Fruit fly (Drosophila melanogaster): Measurements from ENCODE around the gene SsRbeta.

The SsRbeta gene

DNA sequence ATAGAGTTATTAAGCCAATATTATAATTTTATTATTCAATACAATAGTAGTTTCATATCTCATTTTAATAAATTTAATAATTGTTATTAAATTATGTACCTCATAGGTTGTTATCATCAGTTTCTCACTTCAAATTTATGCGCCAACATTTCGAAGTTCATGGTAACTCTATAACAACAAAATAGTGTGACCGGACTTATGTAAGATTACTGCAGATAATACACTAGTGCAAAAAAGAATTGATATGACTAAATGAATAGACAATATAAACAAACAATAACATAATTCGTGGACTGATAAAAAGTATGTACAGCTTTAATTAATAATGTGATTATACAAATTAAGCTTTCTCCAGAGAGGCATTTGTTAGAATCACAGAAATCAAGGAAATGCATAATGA is 7.6 kb upstream of the SsRbeta start, which contains the start of gene Strump:
Gene Strump (plus strand): TSS at position 212 of the 400 bp plus-strand sequence.
- TF ChIP-seq Hr39 (GFP tag; optimal IDR thresholded peaks at IDR 0.05) = no peak
- TF ChIP-seq OdsH (GFP tag; optimal IDR thresholded peaks at IDR 0.05) = no peak
- TF ChIP-seq Smox (GFP tag; optimal IDR thresholded peaks at IDR 0.05) = no peak
- no peak for TF ChIP-seq CG32006 (GFP tag; optimal IDR thresholded peaks at IDR 0.05)
- TF ChIP-seq Gug (GFP tag; IDR thresholded peaks at IDR 0.05) = no peak
- no peak for TF ChIP-seq Lpt (GFP tag; optimal IDR thresholded peaks at IDR 0.05)
- TF ChIP-seq Sox15 (GFP tag; optimal IDR thresholded peaks at IDR 0.05) = no peak

DNA sequence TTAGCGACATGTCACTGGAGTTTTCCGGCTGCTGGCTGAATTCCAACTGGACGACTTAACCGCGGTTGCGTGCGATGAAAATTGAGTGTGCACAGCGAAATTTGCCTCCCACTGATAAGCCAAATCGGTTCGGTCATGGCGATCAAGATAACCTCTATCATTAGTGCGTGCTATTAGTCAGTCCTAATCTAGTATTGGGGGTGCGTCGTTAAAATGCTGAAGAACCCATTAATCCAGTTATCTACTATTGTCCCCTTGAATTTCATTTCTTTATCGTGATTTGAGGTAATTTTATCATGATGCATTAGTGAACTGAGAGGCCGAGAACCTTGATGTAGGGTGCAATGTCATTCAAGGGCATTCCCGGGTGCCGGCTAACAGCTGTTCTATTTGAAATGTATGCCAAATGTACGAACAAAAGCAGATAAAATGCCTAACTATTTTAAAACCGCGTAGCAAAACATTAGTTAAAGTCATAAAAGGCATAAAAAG is 890 bp upstream of the SsRbeta start, which contains the start of gene Pgm1:
Gene Pgm1 (minus strand): TSS at position 51 of the 492 bp plus-strand sequence.
- TF ChIP-seq Blimp-1 (GFP tag; optimal IDR thresholded peaks at IDR 0.05) = peak; percentile 71
- TF ChIP-seq OdsH (GFP tag; optimal IDR thresholded peaks at IDR 0.05) = peak; percentile 93
- TF ChIP-seq CG7368 (GFP tag; optimal IDR thresholded peaks at IDR 0.05) = peak; percentile 96
- peak; percentile 78 for TF ChIP-seq CG10631 (GFP tag; optimal IDR thresholded peaks at IDR 0.05)
- peak; percentile 83 for TF ChIP-seq Ets96B (tag; optimal IDR thresholded peaks at IDR 0.05)
- TF ChIP-seq fd59A (GFP tag; optimal IDR thresholded peaks at IDR 0.05) = peak; percentile 78
- TF ChIP-seq CG6854 (GFP tag; optimal IDR thresholded peaks at IDR 0.05) = peak; percentile 87
- no peak for TF ChIP-seq CG1621 (tag; optimal IDR thresholded peaks at IDR 0.05)
- peak; percentile 86 for TF ChIP-seq CG8319 (GFP tag; optimal IDR thresholded peaks at IDR 0.05)
- peak; percentile 83 for TF ChIP-seq CG6808 (GFP tag; optimal IDR thresholded peaks at IDR 0.05)
- TF ChIP-seq CG4318 (GFP tag; optimal IDR thresholded peaks at IDR 0.05) = no peak
- peak; percentile 99 for TF ChIP-seq svp (GFP tag)
- TF ChIP-seq Gug (GFP tag; IDR thresholded peaks at IDR 0.05) = no peak; the same call in none of the 2 replicates
- peak; percentile 93 for TF ChIP-seq vri (GFP tag; optimal IDR thresholded peaks at IDR 0.05)
- TF ChIP-seq fd85E (GFP tag; optimal IDR thresholded peaks at IDR 0.05) = no peak
- TF ChIP-seq CG6792 (GFP tag; optimal IDR thresholded peaks at IDR 0.05) = peak; percentile 92
- TF ChIP-seq CG31627 (GFP tag; optimal IDR thresholded peaks at IDR 0.05) = peak; percentile 96
- TF ChIP-seq net (GFP tag; optimal IDR thresholded peaks at IDR 0.05) = no peak
- TF ChIP-seq CG11294 (GFP tag; IDR thresholded peaks at IDR 0.05) = peak; percentile 66; the same call in 1 of the 2 replicates
- no peak for TF ChIP-seq Eip93F (GFP tag; optimal IDR thresholded peaks at IDR 0.05)
- TF ChIP-seq CG15336 (GFP tag; IDR thresholded peaks at IDR 0.05) = peak; percentile 80
- TF ChIP-seq CG8119 (GFP tag; IDR thresholded peaks at IDR 0.05) = no peak; the same call in 1 of the 3 replicates
- peak; percentile 85 for TF ChIP-seq CG11902 (GFP tag; optimal IDR thresholded peaks at IDR 0.05)
- TF ChIP-seq Hr4 (GFP tag; optimal IDR thresholded peaks at IDR 0.05) = peak; percentile 94
- peak; percentile 89 for TF ChIP-seq CG11762 (GFP tag; optimal IDR thresholded peaks at IDR 0.05; ENCODE audit: insufficient read depth)
- peak; percentile 80 for TF ChIP-seq fkh (GFP tag; optimal IDR thresholded peaks at IDR 0.05)
- peak; percentile 96 for TF ChIP-seq esn (GFP tag; optimal IDR thresholded peaks at IDR 0.05)
- peak; percentile 89 for TF ChIP-seq Sox15 (GFP tag; optimal IDR thresholded peaks at IDR 0.05)
- TF ChIP-seq CG16779 (tag; optimal IDR thresholded peaks at IDR 0.05) = no peak
- no peak for TF ChIP-seq CG9139 (GFP tag; optimal IDR thresholded peaks at IDR 0.05)
- TF ChIP-seq Lpt (GFP tag; optimal IDR thresholded peaks at IDR 0.05) = peak; percentile 86
- peak; percentile 95 for TF ChIP-seq pdm3 (GFP tag; optimal IDR thresholded peaks at IDR 0.05)
- no peak; the same call in 1 of the 3 replicates for TF ChIP-seq CG6163 (GFP tag; IDR thresholded peaks at IDR 0.05)
- peak; percentile 89 for TF ChIP-seq achi (GFP tag; optimal IDR thresholded peaks at IDR 0.05)
- peak; percentile 87 for TF ChIP-seq CG10669 (GFP tag; optimal IDR thresholded peaks at IDR 0.05)
- TF ChIP-seq cyc (GFP tag; optimal IDR thresholded peaks at IDR 0.05) = peak; percentile 94
- peak; percentile 94 for TF ChIP-seq Hr39 (GFP tag; optimal IDR thresholded peaks at IDR 0.05)
- peak; percentile 94 for TF ChIP-seq Smox (GFP tag; optimal IDR thresholded peaks at IDR 0.05)
- TF ChIP-seq Eip75B (GFP tag; optimal IDR thresholded peaks at IDR 0.05) = peak; percentile 93
- TF ChIP-seq acj6 (GFP tag; optimal IDR thresholded peaks at IDR 0.05) = peak; percentile 92
- TF ChIP-seq Met (GFP tag; optimal IDR thresholded peaks at IDR 0.05) = peak; percentile 94
- no peak for TF ChIP-seq salr (GFP tag; optimal IDR thresholded peaks at IDR 0.05)
- TF ChIP-seq dac (GFP tag; optimal IDR thresholded peaks at IDR 0.05) = no peak
- peak; percentile 79 for TF ChIP-seq CG3032 (tag; optimal IDR thresholded peaks at IDR 0.05)
- TF ChIP-seq CG8632 (GFP tag; optimal IDR thresholded peaks at IDR 0.05) = peak; percentile 89
- peak; percentile 95 for TF ChIP-seq topi (GFP tag; optimal IDR thresholded peaks at IDR 0.05)
- peak; percentile 97 for TF ChIP-seq Sox102F (GFP tag; optimal IDR thresholded peaks at IDR 0.05)
- peak; percentile 89 for TF ChIP-seq Ets21C (GFP tag; optimal IDR thresholded peaks at IDR 0.05)

Measured in whole organism, prepupa.